Fruit fly (Drosophila melanogaster) S2 (cell line): Measurements from ENCODE around the gene alphaKap4.

Experiments
- CG8478 ChIP-seq: fragments of >200 bp; optimal IDR thresholded peaks from 2 replicates; lab custom pipeline; 2018
- CTCF ChIP-seq, 2 experiments: fragments of >200 bp; optimal IDR thresholded peaks; 2 replicates each; lab custom pipeline; 2018

Gene alphaKap4

DNA sequence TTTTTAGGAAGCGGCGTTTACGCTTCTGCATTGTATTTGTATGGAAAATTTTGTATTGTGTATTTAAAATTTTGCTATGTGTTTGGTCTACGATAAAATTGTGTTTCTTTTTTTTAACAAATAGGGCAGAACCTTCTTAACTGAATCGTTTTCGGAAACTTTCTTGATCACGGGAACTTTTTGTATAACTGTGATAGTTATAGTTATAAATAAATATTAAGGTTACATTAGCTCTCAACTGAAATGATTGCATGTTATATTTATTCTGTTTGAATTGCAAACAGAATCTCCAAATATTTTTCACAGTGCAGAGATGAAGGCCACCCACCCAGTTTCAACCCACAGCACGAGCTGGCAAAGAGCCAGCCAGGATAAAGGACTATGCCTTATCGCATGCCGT, at the start of gene alphaKap4:
Gene alphaKap4 (minus strand): TSS at position 101 of the 400 bp plus-strand sequence.
- TF ChIP-seq CG8478 = no peak
- TF ChIP-seq CTCF (optimal IDR thresholded peaks at IDR 0.05; lab: Kevin White, UChicago) = no peak

DNA sequence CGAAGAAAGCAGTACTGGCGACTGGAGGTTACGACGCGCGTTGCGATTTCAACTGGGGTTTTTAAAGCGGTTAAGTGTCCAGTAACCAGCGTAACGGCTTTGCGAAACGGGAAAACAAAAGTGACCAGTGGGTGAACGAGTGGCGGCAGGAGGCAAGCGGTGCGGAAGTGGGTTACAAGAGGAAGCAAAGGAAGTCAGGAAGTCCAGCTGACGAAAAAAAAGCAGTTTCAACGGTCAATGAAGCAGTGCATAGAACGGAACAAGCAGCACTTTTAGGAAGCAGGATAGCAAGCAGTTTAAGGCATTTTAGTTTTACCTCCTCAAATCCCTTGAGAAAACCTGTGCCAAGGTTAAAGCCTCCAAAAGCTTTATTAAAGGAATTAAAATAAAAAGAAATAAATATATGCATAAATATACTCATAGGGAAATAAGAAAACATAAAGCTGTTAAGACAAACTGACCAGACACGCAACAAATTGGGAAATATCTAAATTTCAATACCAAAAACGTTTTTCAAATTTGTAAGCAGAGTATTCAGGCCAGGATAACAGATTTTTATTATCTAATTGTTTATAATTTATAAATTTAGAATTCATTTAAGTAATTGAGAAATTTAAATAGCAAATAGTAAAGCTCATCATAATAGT, 48.4 kb upstream of the alphaKap4 start, which contains the start of gene CG6592:
Gene CG6592 (plus strand): TSS at position 597 of the 647 bp plus-strand sequence.
- TF ChIP-seq CG8478 (no peak), CTCF (optimal IDR thresholded peaks at IDR 0.05; lab: Kevin White, UChicago) (peak; percentile 61 to 65)

DNA sequence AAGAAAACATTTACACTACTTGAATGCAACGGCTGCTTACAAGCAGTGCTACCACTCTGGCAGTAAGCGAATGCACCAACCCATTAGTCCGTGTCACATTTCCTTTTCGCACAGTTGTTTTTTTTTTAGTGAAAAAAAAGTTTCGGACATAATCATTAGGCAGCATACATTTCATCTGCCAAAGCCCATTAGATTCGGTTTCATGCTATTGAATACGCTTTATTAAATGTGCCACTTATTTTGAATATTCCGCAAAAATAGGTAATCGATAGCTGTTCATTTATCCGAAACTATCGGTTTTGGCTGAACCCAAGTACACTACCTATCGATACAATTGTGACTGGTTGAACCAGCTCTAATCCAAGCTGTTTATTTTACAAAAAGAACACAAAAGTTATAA, 44.0 kb upstream of the alphaKap4 start, which contains the start of gene tant:
Gene tant (plus strand): TSS at position 334 of the 400 bp plus-strand sequence.
- TF ChIP-seq CG8478 (no peak), CTCF (optimal IDR thresholded peaks at IDR 0.05; lab: Kevin White, UChicago) (peak; percentile 52 to 62)

DNA sequence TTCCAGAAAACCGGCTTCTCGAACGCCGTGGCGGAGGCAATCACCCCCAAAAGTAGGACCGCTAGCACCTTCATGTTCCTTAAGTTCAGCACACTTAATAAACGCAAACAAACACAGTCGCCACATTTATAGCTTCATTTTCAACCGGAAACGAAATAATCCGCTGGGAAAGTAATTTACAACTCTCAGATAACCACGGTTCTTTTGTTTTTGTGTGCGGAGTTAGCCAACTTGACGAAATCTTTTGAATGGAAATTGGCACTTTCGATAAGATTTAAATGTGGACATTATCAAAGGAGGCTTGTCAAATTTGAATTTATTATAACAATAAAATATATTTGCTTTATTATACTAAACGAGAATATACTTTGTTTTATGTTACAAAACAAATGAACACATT, 43.5 kb upstream of the alphaKap4 start, which contains the start of gene Jon65Ai:
Gene Jon65Ai (minus strand): TSS at position 101 of the 400 bp plus-strand sequence.
- TF ChIP-seq CTCF (optimal IDR thresholded peaks at IDR 0.05; lab: Kevin White, UChicago) (no peak), CG8478 (no peak)

DNA sequence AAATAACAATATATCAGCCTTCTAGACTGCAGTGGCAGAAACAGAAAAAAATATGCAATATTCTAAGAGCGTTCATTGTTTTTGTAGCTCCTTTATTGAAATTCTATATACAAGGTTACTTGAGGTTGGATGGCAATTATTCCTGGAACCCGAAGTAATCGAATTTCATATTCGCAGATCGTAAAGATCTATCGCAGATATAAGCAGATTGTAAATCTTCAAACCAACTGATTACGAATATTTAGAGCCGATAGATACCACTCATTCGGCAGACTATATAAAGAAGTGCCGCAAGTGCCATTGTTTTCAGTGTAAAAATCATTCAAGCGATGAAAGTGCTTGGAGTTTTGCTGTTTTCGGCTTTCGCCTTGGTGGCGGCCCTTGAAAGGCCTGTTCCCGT, 41.2 kb upstream of the alphaKap4 start, which contains the start of gene Jon65Aii:
Gene Jon65Aii (plus strand): TSS at position 301 of the 400 bp plus-strand sequence.
- TF ChIP-seq CG8478 = no peak
- TF ChIP-seq CTCF (optimal IDR thresholded peaks at IDR 0.05; lab: Kevin White, UChicago) = no peak

- TF ChIP-seq CG8478 = no peak
- TF ChIP-seq CTCF (optimal IDR thresholded peaks at IDR 0.05; lab: Kevin White, UChicago) = no peak
These were observed 39.5 kb upstream of the alphaKap4 start, which contains the start of gene Jon65Aiii for dm6 chr3L:6050230-6050807. Gene Jon65Aiii (plus strand): TSS chr3L:6050757.

DNA sequence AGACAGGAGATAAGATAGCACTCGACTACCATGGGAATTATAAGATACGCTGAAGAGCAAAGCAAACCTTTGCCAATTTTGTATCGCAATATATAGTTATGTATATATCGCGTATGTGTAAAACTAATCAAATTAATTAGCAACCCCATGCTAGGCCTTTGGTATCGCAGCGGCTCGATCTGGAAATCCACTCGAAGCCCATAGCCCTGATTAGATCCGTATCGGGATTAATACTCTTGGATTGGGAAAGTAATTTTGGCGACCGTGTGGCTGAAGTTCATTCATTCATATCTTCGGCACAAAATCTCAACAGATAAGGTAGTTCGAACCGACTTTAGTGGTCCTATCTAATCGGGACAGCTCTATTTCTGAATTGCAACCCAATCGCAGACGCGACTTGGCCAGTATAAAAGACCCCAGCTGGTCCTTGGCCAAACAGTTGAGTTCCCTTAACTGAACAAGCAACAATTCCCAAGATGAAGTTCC, 27.9 kb upstream of the alphaKap4 start, which contains the start of gene Jon65Aiv:
Gene Jon65Aiv (plus strand): TSS at position 436 of the 486 bp plus-strand sequence.
- TF ChIP-seq CTCF (optimal IDR thresholded peaks at IDR 0.05; lab: Kevin White, UChicago) (no peak), CG8478 (no peak)

DNA sequence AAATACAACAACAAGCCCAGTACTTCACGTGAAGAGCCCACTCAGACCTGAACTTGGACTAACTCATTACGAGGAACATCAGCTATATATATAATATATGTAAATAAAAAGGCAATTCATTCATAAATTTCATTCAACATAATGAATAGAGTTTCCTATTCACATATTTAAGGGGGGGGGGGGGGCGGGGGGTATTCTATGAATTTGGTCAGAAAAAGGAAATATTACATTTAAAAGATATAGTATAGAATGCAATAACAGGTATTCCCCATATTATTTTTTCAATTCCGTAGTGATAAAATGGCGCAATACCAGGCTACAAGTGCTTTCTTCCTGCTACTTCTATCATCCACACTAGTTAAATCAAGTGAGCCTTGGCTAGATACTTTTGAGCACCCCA, 26.0 kb upstream of the alphaKap4 start, which contains the start of gene CG6462:
Gene CG6462 (plus strand): TSS at position 301 of the 400 bp plus-strand sequence.
- TF ChIP-seq CG8478 (no peak), CTCF (optimal IDR thresholded peaks at IDR 0.05; lab: Kevin White, UChicago) (no peak)

dm6 chr3L:6036141-6036540, 25.3 kb upstream of the alphaKap4 start:
- TF ChIP-seq CG8478 (no peak), CTCF (optimal IDR thresholded peaks at IDR 0.05; lab: Kevin White, UChicago) (no peak)

DNA sequence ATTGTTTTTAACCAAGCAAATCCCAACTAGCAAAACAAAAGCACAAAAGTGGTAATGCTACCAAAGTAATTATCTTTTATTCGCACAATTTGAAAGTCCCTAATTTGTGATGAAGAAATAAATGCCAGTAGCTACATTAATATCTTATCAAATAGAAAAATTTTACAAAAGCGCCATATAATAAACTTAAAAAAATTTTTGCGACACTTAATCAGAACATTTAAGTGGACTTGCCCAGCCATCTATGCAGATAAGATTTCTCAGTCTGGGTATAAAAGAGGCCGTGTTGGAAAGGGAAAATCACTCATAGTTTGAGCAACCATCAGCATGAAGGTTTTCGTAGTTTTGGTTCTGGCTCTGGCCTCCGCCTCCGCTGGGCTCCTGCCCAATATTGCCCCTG, 24.1 kb upstream of the alphaKap4 start, which contains the start of gene yip7:
Gene yip7 (plus strand): TSS at position 301 of the 400 bp plus-strand sequence.
- TF ChIP-seq CG8478 (no peak), CTCF (optimal IDR thresholded peaks at IDR 0.05; lab: Kevin White, UChicago) (no peak)

dm6 chr3L:6034511-6034910, 23.7 kb upstream of the alphaKap4 start, which contains the start of gene CG10477:
Gene CG10477 (minus strand): TSS chr3L:6034611.
- TF ChIP-seq CG8478 (no peak), CTCF (optimal IDR thresholded peaks at IDR 0.05; lab: Kevin White, UChicago) (no peak)

DNA sequence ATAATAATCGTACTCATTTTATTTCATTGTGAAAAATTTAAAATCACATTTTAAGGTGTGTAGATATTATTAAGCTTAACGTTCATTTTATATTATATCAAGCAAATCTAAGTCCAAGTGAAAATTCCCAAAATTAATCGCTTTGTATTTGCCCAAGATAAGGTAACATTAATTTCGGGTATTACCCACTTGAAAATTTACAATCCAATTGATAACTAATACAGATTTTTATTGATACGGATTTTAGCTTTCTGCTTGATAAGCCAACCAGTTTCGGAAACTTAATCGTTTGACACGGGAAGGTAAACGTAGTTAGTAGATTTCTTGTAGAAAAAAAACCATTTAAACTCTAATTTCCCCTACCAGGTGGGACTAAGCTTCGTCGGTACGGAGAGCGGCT, 22.2 kb upstream of the alphaKap4 start:
- TF ChIP-seq CTCF (optimal IDR thresholded peaks at IDR 0.05; lab: Kevin White, UChicago) (no peak), CG8478 (no peak)

DNA sequence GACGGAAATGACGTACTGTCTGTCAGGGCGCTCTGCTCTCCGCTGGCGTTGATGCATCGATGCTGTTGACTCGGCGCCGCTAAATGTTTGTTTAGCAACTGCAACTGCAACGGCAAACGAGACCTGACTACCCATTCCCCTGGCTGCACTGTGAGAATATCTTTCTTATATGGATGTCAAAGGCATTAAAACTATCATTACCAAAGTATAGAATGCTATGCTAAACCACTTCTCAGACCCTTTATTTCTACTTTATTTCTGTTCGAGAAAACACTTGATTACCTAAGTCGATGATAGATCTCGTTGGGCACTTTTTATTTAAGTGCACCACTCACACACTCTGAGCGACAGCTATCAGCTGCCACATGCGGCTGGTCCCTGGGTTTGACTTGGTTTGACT, 11.3 kb upstream of the alphaKap4 start:
- no peak for TF ChIP-seq CG8478
- no peak for TF ChIP-seq CTCF (optimal IDR thresholded peaks at IDR 0.05; lab: Kevin White, UChicago)

- TF ChIP-seq CG8478 = no peak
- TF ChIP-seq CTCF (optimal IDR thresholded peaks at IDR 0.05; lab: Kevin White, UChicago) = no peak
These were observed 2.1 kb upstream of the alphaKap4 start for dm6 chr3L:6012950-6013349.

DNA sequence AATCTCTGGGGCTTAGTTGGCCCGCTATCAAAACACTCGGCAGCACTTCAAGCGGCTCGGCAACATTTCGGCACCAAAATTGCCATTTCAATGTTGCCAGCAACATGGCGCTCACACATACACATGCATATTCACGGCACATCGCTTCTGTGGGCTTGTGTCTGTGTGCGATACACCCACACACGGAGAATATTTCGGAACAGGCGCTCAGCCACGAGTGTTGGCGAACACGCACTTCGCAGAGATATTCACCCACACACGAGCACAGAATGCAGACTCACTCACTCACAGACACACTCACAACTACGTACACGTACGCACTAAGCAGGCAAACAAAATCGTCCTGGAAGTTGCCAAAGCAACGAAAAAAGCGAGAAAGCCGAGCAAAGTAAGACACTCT, 9.9 kb downstream of the alphaKap4 start:
- TF ChIP-seq CTCF (optimal IDR thresholded peaks at IDR 0.05; lab: Kevin White, UChicago) = no peak
- TF ChIP-seq CG8478 = no peak

- TF ChIP-seq CTCF (optimal IDR thresholded peaks at IDR 0.05; lab: Kevin White, UChicago) = no peak
- TF ChIP-seq CG8478 = no peak
These were observed 10.9 kb downstream of the alphaKap4 start for dm6 chr3L:5999888-6000287.
